Fruit fly (Drosophila melanogaster): ENCODE measurements around the gene CG31457.

The CG31457 gene

dm6 chr3R:23156347-23156864 lies 28.6 kb upstream of the CG31457 start:
- no peak for TF ChIP-seq noc (tag; optimal IDR thresholded peaks at IDR 0.05)

dm6 chr3R:23149021-23149571 lies 21.3 kb upstream of the CG31457 start:
- no peak for TF ChIP-seq noc (tag; optimal IDR thresholded peaks at IDR 0.05)

- TF ChIP-seq noc (tag; optimal IDR thresholded peaks at IDR 0.05): no peak
Measured at dm6 chr3R:23148433-23148832, 20.7 kb upstream of the CG31457 start.

dm6 chr3R:23147625-23148024 lies 19.8 kb upstream of the CG31457 start:
- TF ChIP-seq noc (tag; optimal IDR thresholded peaks at IDR 0.05): no peak

dm6 chr3R:23147058-23147457 lies 19.3 kb upstream of the CG31457 start:
- no peak for TF ChIP-seq noc (tag; optimal IDR thresholded peaks at IDR 0.05)

dm6 chr3R:23145681-23146080 lies 17.9 kb upstream of the CG31457 start:
- no peak for TF ChIP-seq noc (tag; optimal IDR thresholded peaks at IDR 0.05)

- TF ChIP-seq noc (tag; optimal IDR thresholded peaks at IDR 0.05): no peak
Measured at dm6 chr3R:23144654-23145053, 16.9 kb upstream of the CG31457 start.

dm6 chr3R:23143440-23143839 lies 15.7 kb upstream of the CG31457 start:
- no peak for TF ChIP-seq noc (tag; optimal IDR thresholded peaks at IDR 0.05)

dm6 chr3R:23141678-23142338 lies 14.0 kb upstream of the CG31457 start, which contains the start of gene hh:
TSS of gene hh (minus strand) at chr3R:23141906.
- no peak for TF ChIP-seq noc (tag; optimal IDR thresholded peaks at IDR 0.05)

- TF ChIP-seq noc (tag; optimal IDR thresholded peaks at IDR 0.05): no peak
Measured at dm6 chr3R:23141113-23141512, 13.3 kb upstream of the CG31457 start.

- peak; percentile 34 for TF ChIP-seq noc (tag; optimal IDR thresholded peaks at IDR 0.05)
Measured at dm6 chr3R:23140280-23140679, 12.5 kb upstream of the CG31457 start.

dm6 chr3R:23139634-23140010 lies 11.8 kb upstream of the CG31457 start:
- TF ChIP-seq noc (tag; optimal IDR thresholded peaks at IDR 0.05): peak; percentile 53

- no peak for TF ChIP-seq noc (tag; optimal IDR thresholded peaks at IDR 0.05)
Measured at dm6 chr3R:23138992-23139633, 11.3 kb upstream of the CG31457 start.

- TF ChIP-seq noc (tag; optimal IDR thresholded peaks at IDR 0.05): no peak
Measured at dm6 chr3R:23138439-23138838, 10.7 kb upstream of the CG31457 start.

- TF ChIP-seq noc (tag; optimal IDR thresholded peaks at IDR 0.05): no peak
Measured at dm6 chr3R:23134690-23135089, 6.9 kb upstream of the CG31457 start.

dm6 chr3R:23133301-23133828 lies 5.6 kb upstream of the CG31457 start:
- no peak for TF ChIP-seq noc (tag; optimal IDR thresholded peaks at IDR 0.05)

dm6 chr3R:23132299-23132698 lies 4.5 kb upstream of the CG31457 start:
- no peak for TF ChIP-seq noc (tag; optimal IDR thresholded peaks at IDR 0.05)

Data from whole organism, larva.